Worm (Caenorhabditis elegans) whole organism, young adult: Measurements from ENCODE around the gene spd-3.

Source experiments
- B0019.2 ChIP-seq: fragments of 200-800 bp; sonication (Bioruptor generic); conservative IDR thresholded peaks from 2 replicates; pipeline ENCODE4 v1.3.6; 2022; ENCODE audit warnings: missing genetic modification reagents, missing genetic modification characterization, missing compliant biosample characterization
- B0035.1 ChIP-seq: sonication (generic microtip); optimal IDR thresholded peaks from 2 replicates; lab custom pipeline; 2016; ENCODE audit warnings: missing genetic modification characterization, mild to moderate bottlenecking, missing compliant biosample characterization, missing genotype, missing genetic modification reagents
- F10E7.11 ChIP-seq: sonication (generic microtip); optimal IDR thresholded peaks from 2 replicates; lab custom pipeline; 2017; ENCODE audit warnings: mild to moderate bottlenecking, missing genetic modification characterization, moderate library complexity, missing compliant biosample characterization
- F23B12.7 ChIP-seq: sonication (generic microtip); optimal IDR thresholded peaks from 2 replicates; lab custom pipeline; 2017; ENCODE audit warnings: missing genetic modification characterization, mild to moderate bottlenecking, missing compliant biosample characterization, antibody characterized with exemption, moderate library complexity; ENCODE audit not compliant: insufficient read depth
- F39B2.1 ChIP-seq: fragments of 200-800 bp; sonication (Bioruptor generic); IDR thresholded peaks from 2 replicates; pipeline ENCODE4 v1.3.6; 2022; ENCODE audit warnings: missing genetic modification reagents, missing genetic modification characterization, missing compliant biosample characterization
- F49E8.2 ChIP-seq: sonication (generic microtip); optimal IDR thresholded peaks from 3 replicates; lab custom pipeline; 2017; ENCODE audit warnings: missing genetic modification characterization, mild to moderate bottlenecking, missing compliant biosample characterization, antibody characterized with exemption, moderate library complexity; ENCODE audit not compliant: insufficient read depth
- F55B11.4 ChIP-seq: sonication (generic microtip); optimal IDR thresholded peaks from 2 replicates; lab custom pipeline; 2016; ENCODE audit warnings: missing compliant biosample characterization, missing genetic modification characterization, borderline replicate concordance; ENCODE audit not compliant: insufficient read depth
- K11D2.4 ChIP-seq: fragments of 200-800 bp; sonication (Bioruptor generic); IDR thresholded peaks from 2 replicates; pipeline ENCODE4 v1.3.6; 2022; ENCODE audit warnings: missing genetic modification reagents, missing genetic modification characterization, missing compliant biosample characterization
- T07F8.4 ChIP-seq: sonication (generic microtip); optimal IDR thresholded peaks from 2 replicates; lab custom pipeline; 2016; ENCODE audit warnings: mild to moderate bottlenecking, missing genetic modification characterization, moderate library complexity, missing compliant biosample characterization
- T26A5.8 ChIP-seq: sonication (generic microtip); optimal IDR thresholded peaks from 2 replicates; lab custom pipeline; 2016; ENCODE audit warnings: missing genetic modification characterization, missing compliant biosample characterization
- Y53G8AR.9 ChIP-seq: fragments of 200-800 bp; sonication (Bioruptor generic); conservative IDR thresholded peaks from 2 replicates; pipeline ENCODE4 v1.3.6; 2022; ENCODE audit warnings: missing genetic modification reagents, missing genetic modification characterization, missing compliant biosample characterization
- Y56A3A.18 ChIP-seq: fragments of 200-800 bp; sonication (Bioruptor generic); IDR thresholded peaks from 2 replicates; pipeline ENCODE4 v1.3.6; 2022; ENCODE audit warnings: missing genetic modification reagents, missing genetic modification characterization, missing compliant biosample characterization
- Y67H2A.10 ChIP-seq: fragments of 200-800 bp; sonication (Bioruptor generic); conservative IDR thresholded peaks from 2 replicates; pipeline ENCODE4 v1.3.6; 2022; ENCODE audit warnings: missing genetic modification reagents, missing genetic modification characterization, missing compliant biosample characterization
- Y79H2A.3 ChIP-seq: fragments of 200-800 bp; sonication (Bioruptor generic); conservative IDR thresholded peaks from 2 replicates; pipeline ENCODE4 v1.3.6; 2022; ENCODE audit warnings: missing genetic modification reagents, missing genetic modification characterization, missing compliant biosample characterization
- aptf-3 ChIP-seq: fragments of 200-800 bp; sonication (Bioruptor generic); IDR thresholded peaks from 2 replicates; pipeline ENCODE4 v1.3.6; 2022; ENCODE audit warnings: missing genetic modification characterization, missing compliant biosample characterization
- bed-1 ChIP-seq: fragments of 200-800 bp; sonication (Bioruptor generic); IDR thresholded peaks from 2 replicates; pipeline ENCODE4 v1.3.6; 2022; ENCODE audit warnings: missing genetic modification reagents, missing genetic modification characterization, missing compliant biosample characterization
- ceh-40 ChIP-seq: fragments of 200-800 bp; sonication (Bioruptor generic); IDR thresholded peaks from 2 replicates; pipeline ENCODE4 v1.3.6; 2022; ENCODE audit warnings: missing genetic modification characterization, missing compliant biosample characterization
- ceh-79 ChIP-seq: sonication (generic microtip); optimal IDR thresholded peaks from 2 replicates; lab custom pipeline; 2017; ENCODE audit warnings: mild to moderate bottlenecking, missing genetic modification characterization, missing compliant biosample characterization
- ceh-91 ChIP-seq: fragments of 200-800 bp; sonication (Bioruptor generic); IDR thresholded peaks from 2 replicates; pipeline ENCODE4 v1.3.6; 2022; ENCODE audit warnings: missing genetic modification reagents, missing genetic modification characterization, missing compliant biosample characterization
- dpff-1 ChIP-seq: sonication (generic microtip); optimal IDR thresholded peaks from 2 replicates; lab custom pipeline; 2017; ENCODE audit warnings: mild to moderate bottlenecking, missing genetic modification characterization, missing compliant biosample characterization
- fkh-3 ChIP-seq: sonication (generic microtip); optimal IDR thresholded peaks from 2 replicates; lab custom pipeline; 2016; ENCODE audit warnings: mild to moderate bottlenecking, missing genetic modification characterization, missing compliant biosample characterization
- hlh-26 ChIP-seq: fragments of 200-800 bp; sonication (Bioruptor generic); conservative IDR thresholded peaks from 2 replicates; pipeline ENCODE4 v1.3.6; 2022; ENCODE audit warnings: missing genetic modification reagents, missing genetic modification characterization, missing compliant biosample characterization
- hmg-1.2 ChIP-seq: fragments of 200-800 bp; sonication (Bioruptor generic); IDR thresholded peaks from 2 replicates; pipeline ENCODE4 v1.3.6; 2022; ENCODE audit warnings: missing genetic modification reagents, missing genetic modification characterization, missing compliant biosample characterization
- let-607 ChIP-seq, 2 experiments: fragments of 200-800 bp in 1 of 2; sonication (Bioruptor generic) in 1 of 2; sonication (generic microtip) in 1 of 2; optimal IDR thresholded peaks; 2 replicates each; lab custom pipeline; 2016 to 2018; ENCODE audit warnings: mild to moderate bottlenecking in 2 of 2, missing compliant biosample characterization in 2 of 2, missing genetic modification characterization in 2 of 2, moderate library complexity in 2 of 2, missing genotype in 1 of 2
- lin-26 ChIP-seq: fragments of 200-800 bp; sonication (Bioruptor generic); IDR thresholded peaks from 2 replicates; pipeline ENCODE4 v1.3.6; 2022; ENCODE audit warnings: missing genetic modification reagents, missing genetic modification characterization, missing compliant biosample characterization
- lin-40 ChIP-seq: sonication (generic microtip); optimal IDR thresholded peaks from 2 replicates; lab custom pipeline; 2016; ENCODE audit warnings: missing genetic modification characterization, mild to moderate bottlenecking, missing compliant biosample characterization, missing genotype, missing genetic modification reagents
- madf-10 ChIP-seq: sonication (generic microtip); optimal IDR thresholded peaks from 2 replicates; lab custom pipeline; 2016; ENCODE audit warnings: mild to moderate bottlenecking, missing genetic modification characterization, missing compliant biosample characterization
- madf-8 ChIP-seq: fragments of 200-800 bp; sonication (Bioruptor generic); conservative IDR thresholded peaks from 2 replicates; pipeline ENCODE4 v1.3.6; 2022; ENCODE audit warnings: missing genetic modification reagents, missing genetic modification characterization, missing compliant biosample characterization
- mel-28 ChIP-seq: sonication (generic microtip); optimal IDR thresholded peaks from 2 replicates; lab custom pipeline; 2016; ENCODE audit warnings: borderline replicate concordance, mild to moderate bottlenecking, missing genetic modification characterization, missing compliant biosample characterization
- mes-4 ChIP-seq: sonication (generic microtip); optimal IDR thresholded peaks from 2 replicates; lab custom pipeline; 2016; ENCODE audit warnings: missing genotype, missing genetic modification characterization, missing compliant biosample characterization
- mxl-1 ChIP-seq: sonication (generic microtip); optimal IDR thresholded peaks from 2 replicates; lab custom pipeline; 2016; ENCODE audit warnings: missing genetic modification characterization, missing compliant biosample characterization
- nfya-2 ChIP-seq: fragments of 200-800 bp; sonication (Bioruptor generic); IDR thresholded peaks from 2 replicates; pipeline ENCODE4 v1.3.6; 2022; ENCODE audit warnings: missing genetic modification reagents, missing genetic modification characterization, missing compliant biosample characterization
- nfyb-1 ChIP-seq: fragments of 200-800 bp; sonication (Bioruptor generic); IDR thresholded peaks from 2 replicates; pipeline ENCODE4 v1.3.6; 2022; ENCODE audit warnings: missing genetic modification reagents, missing genetic modification characterization, missing compliant biosample characterization
- nhr-120 ChIP-seq: fragments of 200-800 bp; sonication (Bioruptor generic); IDR thresholded peaks from 2 replicates; pipeline ENCODE4 v1.3.6; 2022; ENCODE audit warnings: missing genetic modification characterization, missing compliant biosample characterization
- nhr-179 ChIP-seq: sonication (generic microtip); optimal IDR thresholded peaks from 2 replicates; lab custom pipeline; 2016; ENCODE audit warnings: mild to moderate bottlenecking, missing genetic modification characterization, missing compliant biosample characterization
- nhr-90 ChIP-seq: sonication (generic microtip); optimal IDR thresholded peaks from 2 replicates; lab custom pipeline; 2016; ENCODE audit warnings: missing genotype, mild to moderate bottlenecking, missing genetic modification characterization, missing compliant biosample characterization
- pha-4 ChIP-seq: fragments of 150-350 bp; sonication (generic microtip); optimal IDR thresholded peaks from 2 replicates; lab custom pipeline; 2014; ENCODE audit warnings: missing biosample characterization, missing genetic modification reagents, missing genetic modification characterization
- snpc-4 ChIP-seq, 5 experiments: fragments of 150-350 bp in 1 of 5; sonication (generic microtip) in 4 of 5; optimal IDR thresholded peaks; 2 replicates each; lab custom pipeline; 2014 to 2018; ENCODE audit warnings: missing genetic modification characterization in 5 of 5, missing biosample characterization in 3 of 5, antibody characterized with exemption in 2 of 5, mild to moderate bottlenecking in 2 of 5, missing compliant biosample characterization in 2 of 5, missing genotype in 2 of 5, moderate library complexity in 2 of 5, missing genetic modification reagents in 1 of 5
- somi-1 ChIP-seq: fragments of 200-800 bp; sonication (Bioruptor generic); optimal IDR thresholded peaks from 2 replicates; lab custom pipeline; 2018; ENCODE audit warnings: mild to moderate bottlenecking, missing genetic modification characterization, missing compliant biosample characterization
- sptf-2 ChIP-seq: fragments of 200-800 bp; sonication (Bioruptor generic); optimal IDR thresholded peaks from 2 replicates; lab custom pipeline; 2018; ENCODE audit warnings: mild to moderate bottlenecking, missing genetic modification characterization, missing compliant biosample characterization
- tbx-9 ChIP-seq: sonication (generic microtip); optimal IDR thresholded peaks from 2 replicates; lab custom pipeline; 2016; ENCODE audit warnings: borderline replicate concordance, missing genetic modification characterization, inconsistent platforms, missing compliant biosample characterization
- unc-130 ChIP-seq: sonication (generic microtip); optimal IDR thresholded peaks from 2 replicates; lab custom pipeline; 2016; ENCODE audit warnings: missing genetic modification reagents, missing genetic modification characterization, missing compliant biosample characterization
- unc-62 ChIP-seq: fragments of 150-350 bp; optimal IDR thresholded peaks from 2 replicates; lab custom pipeline; 2014; ENCODE audit warnings: missing biosample characterization, missing genetic modification reagents, missing genetic modification characterization
- ztf-18 ChIP-seq: sonication (generic microtip); optimal IDR thresholded peaks from 2 replicates; lab custom pipeline; 2016; ENCODE audit warnings: missing genotype, mild to moderate bottlenecking, missing genetic modification characterization, missing compliant biosample characterization
- ztf-22 ChIP-seq: fragments of 200-800 bp; sonication (Bioruptor generic); optimal IDR thresholded peaks from 2 replicates; lab custom pipeline; 2018; ENCODE audit warnings: mild to moderate bottlenecking, missing genetic modification characterization, moderate library complexity, missing compliant biosample characterization
- ztf-3 ChIP-seq: fragments of 200-800 bp; sonication (Bioruptor generic); optimal IDR thresholded peaks from 2 replicates; lab custom pipeline; 2018; ENCODE audit warnings: mild to moderate bottlenecking, missing genetic modification characterization, missing compliant biosample characterization

spd-3 gene

DNA sequence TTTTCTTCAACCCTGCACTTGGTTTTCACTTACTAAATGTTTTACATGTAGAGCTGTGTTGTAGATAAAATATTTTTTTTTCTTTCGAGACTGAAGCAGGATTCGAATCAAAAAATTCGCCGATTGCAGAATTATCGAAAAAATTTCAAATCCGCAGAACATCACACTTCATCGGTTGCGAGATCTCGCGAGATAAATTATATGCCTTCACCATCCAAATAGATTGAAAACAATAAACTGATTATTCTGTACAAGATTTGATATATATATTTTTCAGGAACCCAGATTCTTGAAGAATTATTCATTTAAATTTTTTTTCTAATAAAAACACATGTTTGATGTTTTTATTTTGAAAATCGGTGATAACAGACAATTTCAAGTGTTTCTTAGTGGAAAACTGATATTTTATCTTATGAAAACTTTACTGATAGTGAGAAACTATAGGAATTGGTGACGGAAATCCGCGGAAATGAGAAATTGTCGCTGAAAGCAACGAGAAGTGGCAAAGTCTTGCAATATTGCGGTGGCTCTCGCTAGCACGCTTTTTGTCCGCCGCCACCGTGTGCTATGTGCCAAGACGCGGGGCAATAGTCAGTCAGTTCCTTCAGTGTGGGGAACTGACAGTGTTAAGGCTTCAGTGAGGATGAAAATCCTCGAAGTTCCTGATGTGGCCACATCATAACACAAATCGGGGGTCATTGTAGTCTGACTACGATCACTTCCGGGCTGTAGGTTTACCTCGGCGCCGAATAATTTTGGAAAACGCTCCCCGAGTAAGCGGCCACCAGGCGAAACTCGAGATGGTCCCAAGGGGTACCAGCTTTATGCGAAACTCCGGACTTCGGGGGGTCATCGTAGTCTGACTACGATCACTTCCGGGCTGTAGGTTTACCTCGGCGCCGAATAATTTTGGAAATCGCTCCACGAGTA lies 30.1 kb downstream of the spd-3 start (continued):
- peak; percentile 7 for TF ChIP-seq ztf-22
- no peak for TF ChIP-seq madf-8
- no peak for TF ChIP-seq unc-62 (GFP tag; lab: Kevin White, UChicago)
- peak; percentile 84 for TF ChIP-seq snpc-4 (GFP tag; optimal IDR thresholded peaks at IDR 0.05; lab: Kevin White, UChicago)
- peak; percentile 88 to 96 (median 94) for TF ChIP-seq snpc-4 (tag; optimal IDR thresholded peaks at IDR 0.05; lab: Kevin White, UChicago)
- TF ChIP-seq Y67H2A.10 (GFP tag; lab: Robert Waterston, UW), result no peak
- no peak for TF ChIP-seq tbx-9 (tag; lab: Kevin White, UChicago)
- TF ChIP-seq lin-26 (GFP tag; lab: Robert Waterston, UW), result peak; percentile 36; the same call in 1 of the 2 replicates
- TF ChIP-seq somi-1 (GFP tag; lab: Kevin White, UChicago), result no peak
- TF ChIP-seq pha-4 (tag; lab: Kevin White, UChicago), result no peak
- TF ChIP-seq T07F8.4 (tag; lab: Kevin White, UChicago), result no peak
- peak; percentile 58 for TF ChIP-seq lin-40 (tag; lab: Kevin White, UChicago)
- TF ChIP-seq nhr-90, result no peak
- peak; percentile 58 for TF ChIP-seq nfyb-1
- no peak for TF ChIP-seq ceh-40 (GFP tag; lab: Robert Waterston, UW)
- no peak for TF ChIP-seq F55B11.4 (tag; lab: Kevin White, UChicago)
- no peak for TF ChIP-seq T26A5.8 (tag; lab: Kevin White, UChicago)
- TF ChIP-seq K11D2.4 (GFP tag; lab: Robert Waterston, UW), result no peak
- no peak for TF ChIP-seq ztf-3 (GFP tag; lab: Kevin White, UChicago)
- TF ChIP-seq ceh-91 (GFP tag; lab: Robert Waterston, UW), result no peak
- TF ChIP-seq mel-28 (tag; lab: Kevin White, UChicago), result no peak
- TF ChIP-seq madf-10 (tag; lab: Kevin White, UChicago), result no peak
- TF ChIP-seq let-607 (tag; optimal IDR thresholded peaks at IDR 0.05; lab: Kevin White, UChicago), result peak; percentile 2 to 59
- TF ChIP-seq mes-4 (tag; lab: Kevin White, UChicago), result no peak
- peak; percentile 44 for TF ChIP-seq B0035.1 (tag; lab: Kevin White, UChicago)
- TF ChIP-seq B0019.2 (GFP tag; lab: Robert Waterston, UW), result no peak
- TF ChIP-seq sptf-2 (GFP tag; lab: Kevin White, UChicago), result no peak
- no peak for TF ChIP-seq hlh-26 (GFP tag; lab: Robert Waterston, UW)
- TF ChIP-seq F10E7.11 (tag; lab: Kevin White, UChicago), result no peak
- no peak for TF ChIP-seq mxl-1 (tag; lab: Kevin White, UChicago)
- 0 out of 2 replicates have a peak, but pooled peaks have one; percentile 46 for TF ChIP-seq Y56A3A.18 (GFP tag; lab: Robert Waterston, UW)
- TF ChIP-seq ztf-18 (tag; lab: Kevin White, UChicago), result no peak
- no peak for TF ChIP-seq nhr-120 (GFP tag; lab: Robert Waterston, UW)
- TF ChIP-seq F49E8.2 (tag; lab: Kevin White, UChicago), result peak; percentile 76
- TF ChIP-seq ceh-79 (tag; lab: Kevin White, UChicago), result peak; percentile 50
- peak; percentile 64 for TF ChIP-seq hmg-1.2 (GFP tag; lab: Robert Waterston, UW)
- TF ChIP-seq dpff-1 (tag; lab: Kevin White, UChicago), result no peak
- TF ChIP-seq fkh-3 (tag; lab: Kevin White, UChicago), result no peak
- TF ChIP-seq aptf-3 (GFP tag; lab: Robert Waterston, UW), result no peak
- peak; percentile 62 for TF ChIP-seq Y53G8AR.9 (GFP tag; lab: Robert Waterston, UW)
- no peak for TF ChIP-seq Y79H2A.3 (GFP tag; lab: Robert Waterston, UW)
- no peak for TF ChIP-seq nfya-2 (GFP tag; lab: Robert Waterston, UW)
- TF ChIP-seq unc-130 (GFP tag; lab: Kevin White, UChicago), result no peak
- TF ChIP-seq nhr-179, result no peak
- no peak for TF ChIP-seq F39B2.1
- no peak for TF ChIP-seq F23B12.7 (tag; lab: Kevin White, UChicago)
- TF ChIP-seq bed-1, result no peak
